Worm (Caenorhabditis elegans) whole organism, L1 larva: ENCODE results near the gene F36H5.13.

Experiments used
- C04F5.9 ChIP-seq: sonication (generic microtip); optimal IDR thresholded peaks from 2 replicates; lab custom pipeline; 2016; ENCODE audit warnings: missing genetic modification characterization, missing compliant biosample characterization
- C34B4.2 ChIP-seq: sonication (generic microtip); optimal IDR thresholded peaks from 2 replicates; lab custom pipeline; 2017; ENCODE audit warnings: mild to moderate bottlenecking, missing genetic modification characterization, missing compliant biosample characterization
- F16B12.6 ChIP-seq: fragments of 150-350 bp; optimal IDR thresholded peaks from 2 replicates; lab custom pipeline; 2014; ENCODE audit warnings: missing biosample characterization, missing genetic modification characterization
- aha-1 ChIP-seq: fragments of 150-350 bp; optimal IDR thresholded peaks from 2 replicates; lab custom pipeline; 2014; ENCODE audit warnings: missing biosample characterization, missing genetic modification characterization
- ama-1 ChIP-seq: fragments of 150-350 bp; optimal IDR thresholded peaks from 2 replicates; lab custom pipeline; 2014
- ceh-82 ChIP-seq, 3 experiments: fragments of 150-350 bp in 1 of 3; sonication (generic microtip) in 2 of 3; optimal IDR thresholded peaks; 2 replicates each; lab custom pipeline; 2014 to 2017; ENCODE audit warnings: missing biosample characterization in 3 of 3, missing genetic modification characterization in 3 of 3
- ceh-90 ChIP-seq: sonication (generic microtip); optimal IDR thresholded peaks from 2 replicates; lab custom pipeline; 2016; ENCODE audit warnings: missing genetic modification characterization, missing compliant biosample characterization
- ces-1 ChIP-seq: fragments of 150-350 bp; optimal IDR thresholded peaks from 2 replicates; lab custom pipeline; 2014; ENCODE audit warnings: missing biosample characterization, missing genetic modification reagents, missing genetic modification characterization
- dpl-1 ChIP-seq, 3 experiments: fragments of 150-350 bp in 2 of 3; sonication (generic microtip) in 1 of 3; optimal IDR thresholded peaks; 2 replicates each; lab custom pipeline; 2014 to 2017; ENCODE audit warnings: missing biosample characterization in 3 of 3, missing genetic modification characterization in 3 of 3, missing genetic modification reagents in 3 of 3
- dsc-1 ChIP-seq: sonication (generic microtip); optimal IDR thresholded peaks from 2 replicates; lab custom pipeline; 2016; ENCODE audit warnings: mild to moderate bottlenecking, missing genetic modification characterization, missing compliant biosample characterization
- efl-1 ChIP-seq, 4 experiments: fragments of 150-350 bp; optimal IDR thresholded peaks in 3 of 4; peaks in 1 of 4; 1 replicate in 1 of 4; 2 replicates in 3 of 4; lab custom pipeline; 2014; ENCODE audit warnings: missing biosample characterization in 2 of 4, missing genetic modification characterization in 2 of 4, missing genetic modification reagents in 2 of 4
- egl-13 ChIP-seq: sonication (generic microtip); optimal IDR thresholded peaks from 2 replicates; lab custom pipeline; 2016; ENCODE audit warnings: missing genotype, missing genetic modification reagents, missing genetic modification characterization, missing compliant biosample characterization
- elt-2 ChIP-seq: sonication (generic microtip); optimal IDR thresholded peaks from 2 replicates; lab custom pipeline; 2016; ENCODE audit warnings: missing genetic modification characterization, mild to moderate bottlenecking, inconsistent platforms, missing compliant biosample characterization, missing genetic modification reagents
- fkh-4 ChIP-seq: sonication (generic microtip); optimal IDR thresholded peaks from 2 replicates; lab custom pipeline; 2016; ENCODE audit warnings: missing compliant biosample characterization, missing genetic modification characterization, borderline replicate concordance
- hlh-17 ChIP-seq: fragments of 200-800 bp; sonication (Bioruptor generic); optimal IDR thresholded peaks from 2 replicates; lab custom pipeline; 2018; ENCODE audit warnings: missing genetic modification characterization, mild to moderate bottlenecking, missing compliant biosample characterization, moderate library complexity, borderline replicate concordance
- hlh-4 ChIP-seq: sonication (generic microtip); optimal IDR thresholded peaks from 2 replicates; lab custom pipeline; 2016; ENCODE audit warnings: mild to moderate bottlenecking, missing genetic modification characterization, missing compliant biosample characterization
- irx-1 ChIP-seq: sonication (generic microtip); optimal IDR thresholded peaks from 2 replicates; lab custom pipeline; 2016; ENCODE audit warnings: missing genetic modification characterization, missing compliant biosample characterization
- jun-1 ChIP-seq: fragments of 150-350 bp; optimal IDR thresholded peaks from 2 replicates; lab custom pipeline; 2014; ENCODE audit warnings: missing biosample characterization, missing genetic modification reagents, missing genetic modification characterization
- lin-13 ChIP-seq: fragments of 150-350 bp; optimal IDR thresholded peaks from 2 replicates; lab custom pipeline; 2014; ENCODE audit warnings: missing biosample characterization, missing genetic modification reagents, missing genetic modification characterization
- lin-14 ChIP-seq: fragments of 200-800 bp; sonication (Bioruptor generic); optimal IDR thresholded peaks from 2 replicates; lab custom pipeline; 2018; ENCODE audit warnings: mild to moderate bottlenecking, missing genetic modification characterization, moderate library complexity, missing compliant biosample characterization
- lin-35 ChIP-seq, 2 experiments: fragments of 150-350 bp; optimal IDR thresholded peaks; 2 replicates each; lab custom pipeline; 2014; ENCODE audit warnings: missing biosample characterization in 2 of 2, missing genetic modification characterization in 2 of 2, missing genetic modification reagents in 2 of 2
- mab-9 ChIP-seq: fragments of 200-800 bp; sonication (Bioruptor generic); IDR thresholded peaks from 2 replicates; pipeline ENCODE4 v1.3.6; 2022; ENCODE audit warnings: missing genetic modification reagents, missing genetic modification characterization, missing compliant biosample characterization
- mdl-1 ChIP-seq, 2 experiments: fragments of 150-350 bp; optimal IDR thresholded peaks; 2 replicates each; lab custom pipeline; 2014 to 2017; ENCODE audit warnings: missing biosample characterization in 2 of 2, missing genetic modification characterization in 2 of 2, inconsistent platforms in 1 of 2
- mep-1 ChIP-seq: fragments of 150-350 bp; optimal IDR thresholded peaks from 2 replicates; lab custom pipeline; 2014; ENCODE audit warnings: missing biosample characterization, missing genetic modification characterization
- nhr-47 ChIP-seq: sonication (generic microtip); optimal IDR thresholded peaks from 2 replicates; lab custom pipeline; 2016; ENCODE audit warnings: mild to moderate bottlenecking, missing genetic modification characterization, moderate library complexity, missing compliant biosample characterization
- nhr-76 ChIP-seq: sonication (generic microtip); optimal IDR thresholded peaks from 2 replicates; lab custom pipeline; 2017; ENCODE audit warnings: missing biosample characterization, missing genetic modification characterization
- nhr-77 ChIP-seq: fragments of 150-350 bp; optimal IDR thresholded peaks from 2 replicates; lab custom pipeline; 2014; ENCODE audit warnings: missing biosample characterization, missing genetic modification characterization
- sptf-1 ChIP-seq: fragments of 150-350 bp; optimal IDR thresholded peaks from 2 replicates; lab custom pipeline; 2014; ENCODE audit warnings: missing biosample characterization, missing genetic modification characterization
- swsn-7 ChIP-seq: sonication (generic microtip); optimal IDR thresholded peaks from 2 replicates; lab custom pipeline; 2016; ENCODE audit warnings: missing genetic modification characterization, missing compliant biosample characterization
- tlp-1 ChIP-seq: fragments of 150-350 bp; optimal IDR thresholded peaks from 2 replicates; lab custom pipeline; 2014; ENCODE audit warnings: missing biosample characterization, missing genetic modification characterization
- unc-130 ChIP-seq: fragments of 150-350 bp; optimal IDR thresholded peaks from 2 replicates; lab custom pipeline; 2017; ENCODE audit warnings: missing biosample characterization, missing genetic modification characterization, inconsistent platforms
- unc-98 ChIP-seq: fragments of 200-800 bp; sonication (Bioruptor generic); IDR thresholded peaks from 2 replicates; pipeline ENCODE4 v1.3.6; 2022; ENCODE audit warnings: missing genetic modification characterization, missing compliant biosample characterization
- vab-15 ChIP-seq: sonication (generic microtip); optimal IDR thresholded peaks from 2 replicates; lab custom pipeline; 2017; ENCODE audit warnings: missing genotype, mild to moderate bottlenecking, missing genetic modification characterization, missing compliant biosample characterization
- zag-1 ChIP-seq: fragments of 150-350 bp; optimal IDR thresholded peaks from 2 replicates; lab custom pipeline; 2014; ENCODE audit warnings: missing biosample characterization, missing genetic modification characterization
- zip-4 ChIP-seq: fragments of 200-800 bp; sonication (Bioruptor generic); optimal IDR thresholded peaks from 2 replicates; lab custom pipeline; 2018; ENCODE audit warnings: mild to moderate bottlenecking, missing genetic modification characterization, moderate library complexity, missing compliant biosample characterization
- ztf-11 ChIP-seq, 2 experiments: sonication (generic microtip); optimal IDR thresholded peaks; 2 replicates each; lab custom pipeline; 2016 to 2017; ENCODE audit warnings: missing genetic modification characterization in 2 of 2, missing biosample characterization in 1 of 2, missing compliant biosample characterization in 1 of 2

The F36H5.13 gene

DNA sequence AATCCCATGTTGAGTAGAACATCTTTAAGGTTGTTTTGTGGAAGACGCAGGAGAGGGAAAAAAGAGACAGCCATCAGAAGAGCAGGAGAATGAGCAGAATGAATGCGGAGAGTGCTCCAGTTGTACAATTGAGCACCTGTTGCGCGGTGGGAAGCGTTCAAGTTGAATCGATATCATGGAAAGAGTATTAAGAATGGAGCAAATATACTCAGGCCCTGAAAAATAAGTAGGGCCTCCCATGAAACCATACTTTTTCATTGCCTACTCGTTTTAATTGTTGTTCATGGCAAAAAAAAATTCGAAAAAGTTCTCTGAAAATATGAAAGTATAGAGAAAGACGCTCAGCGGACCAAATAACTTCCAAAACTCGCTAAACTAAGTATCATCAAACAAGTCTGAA is 31.2 kb downstream of the F36H5.13 start, which contains the start of gene fbxb-48:
TSS of gene fbxb-48 (minus strand) at position 101 of the 400 bp plus-strand sequence.
- TF ChIP-seq ceh-82 (tag; optimal IDR thresholded peaks at IDR 0.05; lab: Kevin White, UChicago) (no peak), swsn-7 (tag; lab: Kevin White, UChicago) (no peak), F16B12.6 (tag; lab: Kevin White, UChicago) (no peak), fkh-4 (tag; lab: Kevin White, UChicago) (no peak), vab-15 (no peak), irx-1 (tag; lab: Kevin White, UChicago) (no peak), mab-9 (no peak), lin-35 (GFP tag; optimal IDR thresholded peaks at IDR 0.05; lab: Kevin White, UChicago) (no peak), unc-98 (GFP tag; lab: Robert Waterston, UW) (no peak), C04F5.9 (no peak), nhr-47 (tag; lab: Kevin White, UChicago) (no peak), zag-1 (no peak), unc-130 (tag; lab: Kevin White, UChicago) (no peak), ama-1 (lab: Kevin White, UChicago) (no peak), efl-1 (optimal IDR thresholded peaks at IDR 0.05; lab: Kevin White, UChicago) (no peak), efl-1 (GFP tag; optimal IDR thresholded peaks at IDR 0.05 in 1 of 2; lab: Kevin White, UChicago) (no peak), elt-2 (no peak), C34B4.2 (tag; lab: Kevin White, UChicago) (no peak), lin-13 (GFP tag; lab: Kevin White, UChicago) (no peak)

DNA sequence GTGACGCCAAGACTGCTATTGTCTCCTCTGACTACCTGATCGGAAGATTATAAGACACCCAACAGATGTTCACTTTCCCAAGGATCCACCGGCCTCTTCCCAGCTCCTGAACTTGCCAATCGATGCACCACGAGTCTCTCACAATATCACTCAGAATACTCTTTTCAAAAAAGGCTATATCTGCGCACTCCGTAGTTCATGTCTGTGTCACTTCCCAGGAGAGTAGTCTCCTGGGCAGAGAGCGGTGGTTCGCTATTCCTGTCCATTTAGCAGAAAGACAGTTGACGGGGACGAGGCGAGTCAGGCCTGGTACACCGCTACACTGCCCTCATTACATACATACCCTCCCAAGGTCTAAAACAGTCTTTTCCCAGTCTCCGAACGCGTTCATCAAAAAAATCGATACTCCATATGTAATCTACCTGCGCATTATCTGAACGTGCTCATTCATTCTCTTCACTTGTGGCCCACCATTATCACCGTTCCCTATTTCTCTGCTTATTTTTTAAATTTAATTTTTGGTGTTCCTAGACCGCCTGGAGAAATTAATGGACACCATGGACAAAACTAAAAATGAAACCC is 35.5 kb downstream of the F36H5.13 start, which contains the start of gene btb-6:
TSS of gene btb-6 (plus strand) at position 532 of the 582 bp plus-strand sequence.
- TF ChIP-seq fkh-4 (tag; lab: Kevin White, UChicago) (no peak), ces-1 (GFP tag; lab: Kevin White, UChicago) (no peak), nhr-76 (no peak), hlh-17 (GFP tag; lab: Kevin White, UChicago) (no peak), tlp-1 (tag; lab: Kevin White, UChicago) (no peak), F16B12.6 (tag; lab: Kevin White, UChicago) (no peak), lin-35 (GFP tag; optimal IDR thresholded peaks at IDR 0.05; lab: Kevin White, UChicago) (no peak), ceh-90 (tag; lab: Kevin White, UChicago) (no peak), hlh-4 (tag; lab: Kevin White, UChicago) (no peak), zip-4 (GFP tag; lab: Kevin White, UChicago) (no peak), vab-15 (no peak), mdl-1 (tag; optimal IDR thresholded peaks at IDR 0.05; lab: Kevin White, UChicago) (no peak), mep-1 (tag; lab: Kevin White, UChicago) (no peak), unc-98 (GFP tag; lab: Robert Waterston, UW) (no peak), ztf-11 (tag; optimal IDR thresholded peaks at IDR 0.05; lab: Kevin White, UChicago) (no peak)

DNA sequence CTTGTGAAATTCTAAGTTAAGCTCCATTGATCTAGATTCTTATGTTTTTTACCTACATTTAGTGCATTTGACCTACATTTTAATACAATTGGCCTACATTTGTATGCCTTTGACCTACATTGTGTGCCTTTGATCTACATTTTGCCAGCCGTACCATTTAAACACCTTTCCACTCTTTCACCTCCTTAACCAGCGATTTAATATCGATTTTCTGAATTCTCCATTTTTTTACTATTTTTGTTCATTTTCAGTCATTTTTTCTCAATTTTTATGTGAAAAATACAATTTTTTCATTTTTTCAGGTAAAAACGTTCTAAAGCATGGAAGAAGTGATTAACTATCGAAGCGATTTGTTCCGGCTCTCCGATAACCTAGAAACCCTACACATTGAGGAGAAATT is 37.4 kb downstream of the F36H5.13 start, which contains the start of gene btb-7:
TSS of gene btb-7 (plus strand) at position 301 of the 400 bp plus-strand sequence.
- TF ChIP-seq dsc-1 (tag; lab: Kevin White, UChicago) (no peak), elt-2 (no peak), lin-35 (GFP tag; optimal IDR thresholded peaks at IDR 0.05; lab: Kevin White, UChicago) (no peak), aha-1 (tag; lab: Kevin White, UChicago) (no peak), sptf-1 (tag; lab: Kevin White, UChicago) (no peak), vab-15 (no peak), dpl-1 (GFP tag; optimal IDR thresholded peaks at IDR 0.05; lab: Kevin White, UChicago) (no peak), egl-13 (tag; lab: Kevin White, UChicago) (no peak), zag-1 (no peak), jun-1 (tag; lab: Kevin White, UChicago) (no peak), hlh-4 (tag; lab: Kevin White, UChicago) (no peak), lin-14 (GFP tag; lab: Kevin White, UChicago) (no peak), C34B4.2 (tag; lab: Kevin White, UChicago) (no peak), nhr-76 (no peak), swsn-7 (tag; lab: Kevin White, UChicago) (no peak), zip-4 (GFP tag; lab: Kevin White, UChicago) (no peak), nhr-77 (tag; lab: Kevin White, UChicago) (no peak)
